Worm (Caenorhabditis elegans): ENCODE results near the gene pct-1.

- TF ChIP-seq ceh-82 (tag; optimal IDR thresholded peaks at IDR 0.05) (no peak), hlh-30 (tag; optimal IDR thresholded peaks at IDR 0.05; ENCODE audit: insufficient read depth) (peak; percentile 71), aha-1 (tag) (no peak)
Measured at ce11 chrIV:8229523-8229922, 53.2 kb downstream of the pct-1 start.

All from whole organism, L4 larva.